Worm (Caenorhabditis elegans) whole organism, midembryonic: Measurements from ENCODE around the gene kel-3.
A peak's percentile ranks its signal among the peaks of the same experiment; 100 is the strongest.

Source experiments
- T22C8.4 ChIP-seq: fragments of 200-800 bp; sonication (Bioruptor generic); IDR thresholded peaks from 2 replicates; pipeline ENCODE4 v1.3.6; 2022; ENCODE audit warnings: missing genetic modification characterization, missing compliant biosample characterization
- cog-1 ChIP-seq: sonication (generic microtip); optimal IDR thresholded peaks from 2 replicates; lab custom pipeline; 2016; ENCODE audit warnings: missing genetic modification characterization, missing compliant biosample characterization
- flt-1 ChIP-seq: fragments of 200-800 bp; sonication (Bioruptor generic); IDR thresholded peaks from 2 replicates; pipeline ENCODE4 v1.3.6; 2022; ENCODE audit warnings: missing genetic modification characterization, missing compliant biosample characterization
- klf-2 ChIP-seq: fragments of 200-800 bp; sonication (Bioruptor generic); conservative IDR thresholded peaks from 2 replicates; pipeline ENCODE4 v1.3.6; 2022; ENCODE audit warnings: missing genetic modification reagents, missing genetic modification characterization, missing compliant biosample characterization
- med-1 ChIP-seq: sonication (generic microtip); optimal IDR thresholded peaks from 2 replicates; lab custom pipeline; 2017; ENCODE audit warnings: missing genetic modification characterization, mild to moderate bottlenecking, missing compliant biosample characterization, antibody characterized with exemption, missing genetic modification reagents; ENCODE audit not compliant: insufficient read depth
- ref-1 ChIP-seq: fragments of 200-800 bp; sonication (Bioruptor generic); conservative IDR thresholded peaks from 2 replicates; pipeline ENCODE4 v1.3.6; 2022; ENCODE audit warnings: missing genetic modification reagents, missing genetic modification characterization, missing compliant biosample characterization
- tab-1 ChIP-seq: fragments of 200-800 bp; sonication (Bioruptor generic); IDR thresholded peaks from 2 replicates; pipeline ENCODE4 v1.3.6; 2022; ENCODE audit warnings: missing genetic modification characterization, missing compliant biosample characterization
- ztf-23 ChIP-seq: fragments of 200-800 bp; sonication (Bioruptor generic); IDR thresholded peaks from 2 replicates; pipeline ENCODE4 v1.3.6; 2022; ENCODE audit warnings: missing genetic modification reagents, missing genetic modification characterization, missing compliant biosample characterization
- ztf-29 ChIP-seq: fragments of 200-800 bp; sonication (Bioruptor generic); IDR thresholded peaks from 2 replicates; pipeline ENCODE4 v1.3.6; 2022; ENCODE audit warnings: missing genetic modification reagents, missing genetic modification characterization, missing compliant biosample characterization

Gene kel-3

DNA sequence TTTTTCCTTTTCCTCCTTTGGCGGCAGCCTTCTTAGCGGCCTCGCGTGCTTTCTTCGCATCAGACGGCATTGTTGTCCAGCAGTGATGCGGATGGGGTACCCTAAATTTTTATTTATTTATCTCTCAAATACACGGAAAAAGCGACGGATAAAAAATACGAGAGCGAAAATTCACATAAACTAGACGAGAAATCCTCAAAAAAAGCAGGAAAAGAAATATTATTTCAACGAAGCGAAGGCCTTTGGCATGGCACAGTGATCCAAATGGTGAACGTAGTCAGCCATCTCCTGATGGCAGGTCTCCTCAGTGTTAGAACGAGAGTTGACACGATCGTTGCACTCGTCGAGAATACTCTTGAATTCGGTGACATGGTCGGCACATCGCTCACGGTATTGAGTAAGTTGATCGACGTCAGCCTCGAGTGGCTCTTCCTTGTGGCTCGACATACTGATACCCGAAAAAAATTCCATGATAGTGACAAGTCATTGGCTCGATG lies 2.4 kb upstream of the kel-3 start, which contains the start of the genes abcf-2 and T27E9.2:
abcf-2 (minus strand) TSS at position 101 of the 497 bp plus-strand sequence.
T27E9.2 (minus strand) TSS at position 447 of the 497 bp plus-strand sequence.
- no peak for TF ChIP-seq cog-1 (tag; lab: Kevin White, UChicago)
- TF ChIP-seq ref-1 (GFP tag; lab: Robert Waterston, UW), result no peak
- no peak for TF ChIP-seq tab-1 (GFP tag; lab: Robert Waterston, UW)
- TF ChIP-seq med-1, result no peak
- TF ChIP-seq T22C8.4 (GFP tag; lab: Robert Waterston, UW), result no peak
- no peak for TF ChIP-seq ztf-29
- TF ChIP-seq klf-2 (GFP tag; lab: Robert Waterston, UW), result no peak
- TF ChIP-seq ztf-23 (GFP tag; lab: Robert Waterston, UW), result no peak
- no peak for TF ChIP-seq flt-1 (GFP tag; lab: Robert Waterston, UW)

DNA sequence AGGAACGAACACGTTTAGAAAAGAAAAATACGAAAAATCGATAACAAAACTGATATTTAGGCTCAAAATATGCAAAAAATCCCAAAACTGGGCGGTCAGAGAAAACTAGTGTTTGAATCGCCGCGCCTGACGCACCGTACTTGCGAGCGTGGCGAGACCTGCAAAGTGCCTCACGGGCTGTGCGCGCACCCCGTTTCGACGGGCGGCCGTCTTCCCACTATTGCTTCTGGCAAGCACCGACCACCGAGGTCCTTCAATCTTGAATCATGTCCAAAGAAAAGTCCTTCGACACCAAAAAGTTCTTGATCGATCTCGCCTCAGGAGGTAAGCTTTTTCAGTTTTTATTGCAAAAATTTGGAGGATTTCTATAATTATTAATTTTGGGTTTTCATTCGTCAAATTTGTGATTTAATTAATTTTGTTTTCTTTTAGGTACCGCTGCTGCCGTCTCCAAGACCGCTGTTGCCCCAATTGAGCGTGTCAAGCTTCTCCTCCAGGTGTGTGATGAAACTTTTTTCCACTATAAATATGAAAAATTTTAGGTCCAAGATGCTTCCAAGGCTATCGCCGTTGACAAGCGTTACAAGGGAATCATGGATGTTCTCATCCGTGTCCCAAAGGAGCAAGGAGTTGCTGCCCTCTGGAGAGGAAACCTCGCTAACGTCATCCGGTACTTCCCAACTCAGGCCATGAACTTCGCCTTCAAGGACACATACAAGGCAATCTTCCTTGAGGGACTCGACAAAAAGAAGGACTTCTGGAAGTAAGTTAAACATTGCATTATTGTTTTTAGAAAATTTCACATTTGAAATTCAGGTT lies 1.4 kb upstream of the kel-3 start, which contains the start of gene ant-1.1:
ant-1.1 (plus strand) TSS at position 199 of the 819 bp plus-strand sequence.
- TF ChIP-seq tab-1 (GFP tag; lab: Robert Waterston, UW) (no peak), flt-1 (GFP tag; lab: Robert Waterston, UW) (peak; percentile 85), ref-1 (GFP tag; lab: Robert Waterston, UW) (no peak), klf-2 (GFP tag; lab: Robert Waterston, UW) (peak; percentile 58; the same call in 1 of the 2 replicates), cog-1 (tag; lab: Kevin White, UChicago) (no peak), ztf-23 (GFP tag; lab: Robert Waterston, UW) (peak; percentile 85), med-1 (no peak), T22C8.4 (GFP tag; lab: Robert Waterston, UW) (peak; percentile 39), ztf-29 (0 out of 2 replicates have a peak, but pooled peaks have one; percentile 28)

DNA sequence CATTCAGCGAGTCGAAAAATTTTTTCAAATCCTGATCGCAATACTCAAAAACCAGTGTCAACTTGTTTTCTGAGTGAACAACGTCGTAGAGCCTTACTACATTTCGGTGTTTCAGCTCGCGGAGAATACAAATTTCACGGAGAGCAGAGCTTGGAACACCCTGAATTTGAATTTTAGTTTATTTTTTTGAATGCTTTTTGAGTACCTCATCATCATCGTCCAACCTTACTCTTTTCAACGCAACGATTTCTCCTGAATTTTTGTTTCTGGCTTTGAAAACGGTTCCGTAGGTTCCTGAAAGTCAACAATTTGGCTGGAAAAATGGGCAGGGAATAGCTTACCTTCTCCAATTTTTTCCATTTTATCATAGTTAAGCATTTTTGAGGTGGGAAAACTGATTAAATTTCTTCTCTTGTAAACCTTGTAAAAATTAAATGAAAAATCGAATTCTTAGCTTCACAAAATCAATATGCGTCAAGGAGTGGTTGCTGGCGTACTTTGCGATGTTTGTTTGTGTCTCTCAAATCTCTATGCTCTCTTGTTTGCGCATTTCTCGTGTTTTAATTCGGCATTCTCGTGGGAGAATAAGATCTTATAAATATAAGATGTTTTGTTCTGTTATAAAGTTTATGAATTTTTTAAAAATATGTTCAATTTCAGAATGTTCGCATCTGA lies 1.4 kb downstream of the kel-3 start, which contains the start of gene cdk-5:
cdk-5 (minus strand) TSS at position 425 of the 675 bp plus-strand sequence.
- TF ChIP-seq ztf-29, result no peak
- TF ChIP-seq ztf-23 (GFP tag; lab: Robert Waterston, UW), result 0 out of 2 replicates have a peak, but pooled peaks have one; percentile 6
- TF ChIP-seq klf-2 (GFP tag; lab: Robert Waterston, UW), result no peak
- no peak for TF ChIP-seq tab-1 (GFP tag; lab: Robert Waterston, UW)
- TF ChIP-seq flt-1 (GFP tag; lab: Robert Waterston, UW), result no peak
- no peak for TF ChIP-seq T22C8.4 (GFP tag; lab: Robert Waterston, UW)

DNA sequence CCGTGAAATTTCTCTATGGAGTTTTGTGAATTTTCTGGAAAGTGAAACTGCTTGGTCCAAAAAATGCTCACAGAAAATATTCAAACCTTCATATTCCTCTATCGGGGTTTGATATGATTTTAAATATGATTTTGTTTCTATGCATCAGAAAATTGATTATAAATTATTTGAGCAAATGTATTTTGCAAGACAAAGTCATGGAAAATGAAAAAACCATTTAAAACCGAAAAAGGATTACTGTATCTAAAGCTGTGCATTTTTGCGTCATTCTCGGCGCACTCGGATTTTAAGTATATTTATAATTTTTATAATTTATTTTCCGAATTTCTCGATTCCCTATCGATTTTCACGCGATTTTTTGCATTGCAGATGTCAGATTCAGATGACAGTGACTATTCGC lies 6.9 kb downstream of the kel-3 start, which contains the start of gene pssy-2:
pssy-2 (plus strand) TSS at position 301 of the 400 bp plus-strand sequence.
- no peak for TF ChIP-seq klf-2 (GFP tag; lab: Robert Waterston, UW)
- no peak for TF ChIP-seq tab-1 (GFP tag; lab: Robert Waterston, UW)
- no peak for TF ChIP-seq cog-1 (tag; lab: Kevin White, UChicago)
- TF ChIP-seq T22C8.4 (GFP tag; lab: Robert Waterston, UW), result no peak
- no peak for TF ChIP-seq ztf-29
- TF ChIP-seq flt-1 (GFP tag; lab: Robert Waterston, UW), result no peak
- no peak for TF ChIP-seq ref-1 (GFP tag; lab: Robert Waterston, UW)
- no peak for TF ChIP-seq med-1
- no peak for TF ChIP-seq ztf-23 (GFP tag; lab: Robert Waterston, UW)

DNA sequence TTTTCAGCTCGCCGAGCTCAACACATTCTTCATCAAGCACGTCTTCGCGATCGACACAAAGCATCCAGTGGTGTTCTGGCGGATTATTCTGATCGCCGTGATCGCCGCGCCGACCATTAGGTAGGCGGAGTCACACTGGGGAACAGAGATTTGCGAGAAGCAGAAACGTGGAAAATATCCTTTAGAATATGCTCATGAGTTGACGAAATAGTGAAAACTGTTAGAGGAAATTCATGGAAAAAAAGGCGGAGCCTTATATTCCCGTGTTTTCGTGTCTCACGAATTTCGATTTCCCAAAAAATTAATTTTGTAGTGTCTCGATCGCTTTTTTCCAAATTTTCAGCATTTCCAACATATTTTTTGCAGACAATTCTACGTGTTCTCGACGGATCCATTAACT lies 9.9 kb downstream of the kel-3 start:
- TF ChIP-seq med-1, result no peak
- no peak for TF ChIP-seq cog-1 (tag; lab: Kevin White, UChicago)
- TF ChIP-seq klf-2 (GFP tag; lab: Robert Waterston, UW), result no peak
- no peak; the same call in 1 of the 2 replicates for TF ChIP-seq flt-1 (GFP tag; lab: Robert Waterston, UW)
- TF ChIP-seq ztf-29, result no peak
- TF ChIP-seq ztf-23 (GFP tag; lab: Robert Waterston, UW), result no peak
- no peak for TF ChIP-seq tab-1 (GFP tag; lab: Robert Waterston, UW)

DNA sequence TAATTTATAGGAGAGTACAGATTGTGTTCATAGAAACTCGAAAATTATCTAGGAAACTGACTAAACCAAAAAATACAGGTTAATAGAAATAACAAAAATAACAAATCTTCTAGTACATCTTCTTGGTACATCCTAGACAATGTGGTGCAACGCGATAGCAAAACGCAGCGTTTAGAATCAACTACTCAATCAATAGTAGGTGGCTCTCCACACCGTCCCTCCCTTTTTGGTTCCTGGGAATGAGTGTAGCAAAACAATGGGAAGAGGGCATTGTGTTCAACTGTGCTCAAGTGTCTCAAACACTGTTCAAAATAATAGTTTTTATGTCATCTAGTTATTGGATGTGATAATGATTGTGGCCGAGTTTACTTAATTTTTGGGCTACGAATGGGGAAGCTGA lies 12.1 kb downstream of the kel-3 start, which contains the start of gene T27E9.6:
T27E9.6 (minus strand) TSS at position 101 of the 400 bp plus-strand sequence.
- TF ChIP-seq T22C8.4 (GFP tag; lab: Robert Waterston, UW) (no peak), flt-1 (GFP tag; lab: Robert Waterston, UW) (no peak), ztf-29 (no peak), med-1 (no peak), cog-1 (tag; lab: Kevin White, UChicago) (no peak), ztf-23 (GFP tag; lab: Robert Waterston, UW) (no peak), ref-1 (GFP tag; lab: Robert Waterston, UW) (no peak), tab-1 (GFP tag; lab: Robert Waterston, UW) (no peak), klf-2 (GFP tag; lab: Robert Waterston, UW) (no peak)

DNA sequence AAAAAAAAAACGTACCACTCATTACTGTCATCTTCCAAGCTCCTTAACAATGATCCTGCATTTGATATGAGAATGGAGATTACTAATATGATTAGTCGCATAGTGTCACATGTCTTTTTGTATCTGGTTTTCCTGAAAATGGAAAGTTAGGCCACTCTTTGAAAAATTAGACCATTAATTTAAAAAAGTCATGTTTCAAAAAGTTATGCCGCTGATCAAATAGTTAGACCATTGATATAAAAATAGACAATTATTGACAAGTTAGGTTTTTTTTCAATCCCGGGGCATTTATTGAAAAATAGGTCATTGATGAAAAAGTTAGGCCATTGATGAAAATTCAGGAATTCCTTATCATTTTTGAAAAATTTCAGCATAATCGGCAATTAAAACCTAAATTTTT lies 19.4 kb downstream of the kel-3 start, which contains the start of gene acc-4:
acc-4 (minus strand) TSS at position 101 of the 400 bp plus-strand sequence.
- TF ChIP-seq tab-1 (GFP tag; lab: Robert Waterston, UW), result no peak
- no peak for TF ChIP-seq flt-1 (GFP tag; lab: Robert Waterston, UW)

DNA sequence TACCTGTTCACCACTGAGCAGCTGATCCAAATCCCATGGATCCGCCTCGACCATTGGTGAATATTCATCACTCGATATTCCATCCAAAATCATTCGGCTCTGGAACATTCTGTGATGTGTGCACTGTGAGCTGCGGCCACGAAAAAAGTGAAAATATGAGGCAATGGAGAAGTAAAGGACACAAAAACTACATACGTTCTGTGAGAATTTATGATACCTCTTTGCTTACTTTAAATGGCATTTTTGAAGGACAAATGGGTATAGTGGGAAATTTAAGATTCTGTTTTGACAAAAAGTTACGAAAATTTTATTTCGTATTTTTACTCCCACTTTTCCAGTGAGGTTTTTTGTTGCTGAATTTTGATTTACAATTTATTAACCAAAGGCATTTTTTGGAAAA lies 27.8 kb downstream of the kel-3 start, which contains the start of gene twk-40:
twk-40 (minus strand) TSS at position 101 of the 400 bp plus-strand sequence.
- no peak for TF ChIP-seq flt-1 (GFP tag; lab: Robert Waterston, UW)
- no peak for TF ChIP-seq ztf-23 (GFP tag; lab: Robert Waterston, UW)
- TF ChIP-seq klf-2 (GFP tag; lab: Robert Waterston, UW), result no peak
- TF ChIP-seq T22C8.4 (GFP tag; lab: Robert Waterston, UW), result no peak
- TF ChIP-seq ztf-29, result no peak
- TF ChIP-seq tab-1 (GFP tag; lab: Robert Waterston, UW), result no peak
- TF ChIP-seq med-1, result no peak
- no peak for TF ChIP-seq ref-1 (GFP tag; lab: Robert Waterston, UW)
- TF ChIP-seq cog-1 (tag; lab: Kevin White, UChicago), result no peak
